Fruit fly (Drosophila melanogaster): Measurements from ENCODE around the gene Ip259.

Ip259 gene

DNA sequence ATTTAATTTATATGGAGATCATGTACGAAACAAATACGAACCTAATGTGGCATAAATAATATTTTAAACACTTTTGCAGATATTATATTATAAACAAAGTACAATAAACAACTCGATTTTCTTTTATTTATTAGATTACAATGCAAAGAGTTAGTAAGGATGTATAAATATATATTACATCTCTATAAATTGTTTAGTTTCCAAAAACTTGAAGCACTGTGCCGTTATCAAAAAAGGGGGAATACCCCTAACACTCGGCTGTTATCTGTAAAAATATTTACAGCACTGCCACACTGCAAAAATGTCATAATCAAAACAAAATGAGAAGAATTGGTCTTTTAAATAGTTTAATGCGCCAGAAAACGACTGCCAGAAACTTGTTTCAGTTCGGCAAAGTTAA is 20.4 kb downstream of the Ip259 start, which contains the start of gene CG5188 (continued):
- TF ChIP-seq tin (GFP tag; optimal IDR thresholded peaks at IDR 0.05): peak; percentile 56
- no peak; the same call in 2 of the 3 replicates for TF ChIP-seq B-H1 (GFP tag; IDR thresholded peaks at IDR 0.05)
- TF ChIP-seq CG34224 (GFP tag; IDR thresholded peaks at IDR 0.05; ENCODE audit: partially characterized antibody): 0 out of 3 replicates have a peak, but pooled peaks have one; percentile 39
- no peak for TF ChIP-seq CG16863 (GFP tag; optimal IDR thresholded peaks at IDR 0.05)
- 0 out of 2 replicates have a peak, but pooled peaks have one; percentile 36 for TF ChIP-seq sna (GFP tag; IDR thresholded peaks at IDR 0.05; ENCODE audit: partially characterized antibody)
- no peak for TF ChIP-seq br (optimal IDR thresholded peaks at IDR 0.05)
- TF ChIP-seq CG31224 (GFP tag; IDR thresholded peaks at IDR 0.05): 0 out of 2 replicates have a peak, but pooled peaks have one; percentile 27
- TF ChIP-seq Dip2 (GFP tag; IDR thresholded peaks at IDR 0.05): no peak
- no peak for TF ChIP-seq Gug (GFP tag; IDR thresholded peaks at IDR 0.05)
- TF ChIP-seq CG13424 (tag; optimal IDR thresholded peaks at IDR 0.05): peak; percentile 64
- no peak for TF ChIP-seq zfh2 (GFP tag; optimal IDR thresholded peaks at IDR 0.05)
- 0 out of 3 replicates have a peak, but pooled peaks have one; percentile 25 for TF ChIP-seq otp (GFP tag; IDR thresholded peaks at IDR 0.05)
- no peak for TF ChIP-seq CG6272 (GFP tag; IDR thresholded peaks at IDR 0.05)
- TF ChIP-seq prd (optimal IDR thresholded peaks at IDR 0.05): no peak
- TF ChIP-seq prd (GFP tag; IDR thresholded peaks at IDR 0.05): 0 out of 3 replicates have a peak, but pooled peaks have one; percentile 23
- TF ChIP-seq Max (GFP tag; optimal IDR thresholded peaks at IDR 0.05): peak; percentile 40
- no peak for TF ChIP-seq jing (GFP tag; optimal IDR thresholded peaks at IDR 0.05)
- peak; percentile 52 for TF ChIP-seq CG10979 (tag; optimal IDR thresholded peaks at IDR 0.05)
- TF ChIP-seq CG10274 (GFP tag; optimal IDR thresholded peaks at IDR 0.05): no peak
- no peak for TF ChIP-seq bigmax (GFP tag; optimal IDR thresholded peaks at IDR 0.05)
- TF ChIP-seq pfk (GFP tag; optimal IDR thresholded peaks at IDR 0.05): no peak
- peak; percentile 19 for TF ChIP-seq Oli (tag; optimal IDR thresholded peaks at IDR 0.05)
- TF ChIP-seq CG9876 (GFP tag; optimal IDR thresholded peaks at IDR 0.05): no peak
- 0 out of 4 replicates have a peak, but pooled peaks have one; percentile 20 for TF ChIP-seq chinmo (GFP tag; IDR thresholded peaks at IDR 0.05; ENCODE audit: partially characterized antibody)
- peak; percentile 9 for TF ChIP-seq Hr3 (GFP tag; optimal IDR thresholded peaks at IDR 0.05)
- TF ChIP-seq Rx (GFP tag; IDR thresholded peaks at IDR 0.05): no peak
- TF ChIP-seq so (GFP tag; IDR thresholded peaks at IDR 0.05): peak; percentile 26; the same call in 1 of the 3 replicates
- no peak for TF ChIP-seq gsb (GFP tag; IDR thresholded peaks at IDR 0.05)
- no peak for TF ChIP-seq Opbp (GFP tag; IDR thresholded peaks at IDR 0.05; ENCODE audit: partially characterized antibody)
- no peak for TF ChIP-seq btn (GFP tag; optimal IDR thresholded peaks at IDR 0.05)
- TF ChIP-seq nerfin-2 (GFP tag; IDR thresholded peaks at IDR 0.05; ENCODE audit: partially characterized antibody): no peak
- no peak for TF ChIP-seq Elba2 (GFP tag; optimal IDR thresholded peaks at IDR 0.05)
- peak; percentile 27; the same call in 1 of the 3 replicates for TF ChIP-seq ken (GFP tag; IDR thresholded peaks at IDR 0.05)
- no peak for TF ChIP-seq fu2 (GFP tag; optimal IDR thresholded peaks at IDR 0.05)
- no peak for TF ChIP-seq CG5180 (GFP tag; optimal IDR thresholded peaks at IDR 0.05)
- peak; percentile 66; the same call in 2 of the 3 replicates for TF ChIP-seq CG11695 (GFP tag; IDR thresholded peaks at IDR 0.05)
- no peak for TF ChIP-seq CG3407 (GFP tag; optimal IDR thresholded peaks at IDR 0.05)
- no peak for TF ChIP-seq sima (GFP tag; optimal IDR thresholded peaks at IDR 0.05)
- TF ChIP-seq CG13287 (GFP tag; IDR thresholded peaks at IDR 0.05; ENCODE audit: partially characterized antibody): peak; percentile 62; the same call in 1 of the 2 replicates
- TF ChIP-seq Chrac-16 (GFP tag; optimal IDR thresholded peaks at IDR 0.05): peak; percentile 19
- TF ChIP-seq E2f2 (GFP tag; IDR thresholded peaks at IDR 0.05): peak; percentile 36; the same call in 1 of the 2 replicates
- TF ChIP-seq D19B (GFP tag; optimal IDR thresholded peaks at IDR 0.05): no peak
- TF ChIP-seq Ssrp (tag; optimal IDR thresholded peaks at IDR 0.05): peak; percentile 26
- no peak for TF ChIP-seq chm (GFP tag; IDR thresholded peaks at IDR 0.05)
- TF ChIP-seq CG14667 (GFP tag; IDR thresholded peaks at IDR 0.05): no peak
- peak; percentile 14 for TF ChIP-seq oc (tag; optimal IDR thresholded peaks at IDR 0.05)
- no peak for TF ChIP-seq twi (tag; optimal IDR thresholded peaks at IDR 0.05)
- TF ChIP-seq Adf1 (GFP tag; IDR thresholded peaks at IDR 0.05): no peak
- peak; percentile 62; the same call in 1 of the 2 replicates for TF ChIP-seq Xrp1 (GFP tag; IDR thresholded peaks at IDR 0.05)
- TF ChIP-seq z (GFP tag; IDR thresholded peaks at IDR 0.05): no peak
- TF ChIP-seq sug (tag; optimal IDR thresholded peaks at IDR 0.05): peak; percentile 35
